Worm (Caenorhabditis elegans): ENCODE results near the gene daf-36.

daf-36 gene

ce11 chrV:10252682-10253081 is 27.2 kb upstream of the daf-36 start:
- TF ChIP-seq nhr-12 (tag; optimal IDR thresholded peaks at IDR 0.05), result no peak
- TF ChIP-seq tbx-8 (GFP tag; optimal IDR thresholded peaks at IDR 0.05), result no peak
- TF ChIP-seq sem-2 (GFP tag; optimal IDR thresholded peaks at IDR 0.05), result no peak
- no peak for TF ChIP-seq lin-32 (GFP tag; optimal IDR thresholded peaks at IDR 0.05)
- TF ChIP-seq ham-2 (GFP tag; optimal IDR thresholded peaks at IDR 0.05), result no peak
- no peak for TF ChIP-seq lsy-2 (tag; optimal IDR thresholded peaks at IDR 0.05)
- TF ChIP-seq nhr-28 (tag; optimal IDR thresholded peaks at IDR 0.05), result no peak
- no peak for TF ChIP-seq ces-1 (GFP tag; optimal IDR thresholded peaks at IDR 0.05)
- no peak for TF ChIP-seq M03D4.4 (tag; optimal IDR thresholded peaks at IDR 0.05)
- TF ChIP-seq nhr-237 (tag; optimal IDR thresholded peaks at IDR 0.05), result no peak
- TF ChIP-seq pha-4 (tag; optimal IDR thresholded peaks at IDR 0.05), result no peak
- no peak for TF ChIP-seq cnd-1 (tag; optimal IDR thresholded peaks at IDR 0.05)
- no peak for TF ChIP-seq hlh-1 (tag; optimal IDR thresholded peaks at IDR 0.05)
- TF ChIP-seq lin-13 (tag; optimal IDR thresholded peaks at IDR 0.05), result no peak
- no peak for TF ChIP-seq mls-2 (tag; optimal IDR thresholded peaks at IDR 0.05)
- no peak for TF ChIP-seq nhr-76 (tag; optimal IDR thresholded peaks at IDR 0.05)
- TF ChIP-seq ceh-83 (GFP tag; optimal IDR thresholded peaks at IDR 0.05), result no peak

- TF ChIP-seq unc-120 (tag; optimal IDR thresholded peaks at IDR 0.05; ENCODE audit: poor library complexity, severe bottlenecking), result no peak
- no peak for TF ChIP-seq nhr-2 (tag; optimal IDR thresholded peaks at IDR 0.05)
- TF ChIP-seq lin-13 (tag; optimal IDR thresholded peaks at IDR 0.05), result no peak
- TF ChIP-seq drap-1 (GFP tag; optimal IDR thresholded peaks at IDR 0.05), result no peak
- TF ChIP-seq mep-1 (tag; optimal IDR thresholded peaks at IDR 0.05), result no peak
- TF ChIP-seq ceh-43 (GFP tag; optimal IDR thresholded peaks at IDR 0.05), result no peak
- TF ChIP-seq elt-3 (tag; optimal IDR thresholded peaks at IDR 0.05), result no peak
- no peak for TF ChIP-seq bed-3 (GFP tag; optimal IDR thresholded peaks at IDR 0.05)
- TF ChIP-seq tbx-8 (GFP tag; optimal IDR thresholded peaks at IDR 0.05), result no peak
- no peak for TF ChIP-seq nhr-12 (tag; optimal IDR thresholded peaks at IDR 0.05)
These were observed 24.0 kb upstream of the daf-36 start for ce11 chrV:10249515-10249914.

ce11 chrV:10248255-10248979 is 22.9 kb upstream of the daf-36 start, which contains the start of gene akt-1:
Gene akt-1 (plus strand): TSS chrV:10248905.
- TF ChIP-seq elt-3 (tag; optimal IDR thresholded peaks at IDR 0.05), result no peak
- TF ChIP-seq nhr-237 (tag; optimal IDR thresholded peaks at IDR 0.05), result no peak
- no peak for TF ChIP-seq elt-1 (tag; optimal IDR thresholded peaks at IDR 0.05; ENCODE audit: borderline replicate concordance, insufficient read depth)
- TF ChIP-seq sptf-1 (tag; optimal IDR thresholded peaks at IDR 0.05), result no peak
- TF ChIP-seq ceh-43 (GFP tag; optimal IDR thresholded peaks at IDR 0.05), result no peak
- TF ChIP-seq unc-39 (tag; optimal IDR thresholded peaks at IDR 0.05), result no peak
- TF ChIP-seq ham-2 (GFP tag; optimal IDR thresholded peaks at IDR 0.05), result no peak
- TF ChIP-seq mls-2 (tag; optimal IDR thresholded peaks at IDR 0.05), result no peak
- TF ChIP-seq nhr-12 (tag; optimal IDR thresholded peaks at IDR 0.05), result no peak
- TF ChIP-seq flh-1 (GFP tag; optimal IDR thresholded peaks at IDR 0.05), result no peak
- no peak for TF ChIP-seq mab-5 (tag; optimal IDR thresholded peaks at IDR 0.05)
- TF ChIP-seq blmp-1 (tag; optimal IDR thresholded peaks at IDR 0.05), result no peak
- TF ChIP-seq tbx-8 (GFP tag; optimal IDR thresholded peaks at IDR 0.05), result no peak
- TF ChIP-seq sem-2 (GFP tag; optimal IDR thresholded peaks at IDR 0.05), result no peak
- TF ChIP-seq mep-1 (tag; optimal IDR thresholded peaks at IDR 0.05), result no peak
- no peak for TF ChIP-seq nhr-2 (tag; optimal IDR thresholded peaks at IDR 0.05)
- no peak for TF ChIP-seq nhr-28 (tag; optimal IDR thresholded peaks at IDR 0.05)
- no peak for TF ChIP-seq ces-1 (GFP tag; optimal IDR thresholded peaks at IDR 0.05)

- no peak for TF ChIP-seq nhr-12 (tag; optimal IDR thresholded peaks at IDR 0.05)
- no peak for TF ChIP-seq nhr-76 (tag; optimal IDR thresholded peaks at IDR 0.05)
- TF ChIP-seq cnd-1 (tag; optimal IDR thresholded peaks at IDR 0.05), result no peak
- no peak for TF ChIP-seq hlh-1 (tag; optimal IDR thresholded peaks at IDR 0.05)
- TF ChIP-seq M03D4.4 (tag; optimal IDR thresholded peaks at IDR 0.05), result no peak
- TF ChIP-seq nhr-2 (tag; optimal IDR thresholded peaks at IDR 0.05), result no peak
- no peak for TF ChIP-seq unc-62 (GFP tag; optimal IDR thresholded peaks at IDR 0.05)
- TF ChIP-seq bed-3 (GFP tag; optimal IDR thresholded peaks at IDR 0.05), result no peak
- no peak for TF ChIP-seq ceh-43 (GFP tag; optimal IDR thresholded peaks at IDR 0.05)
- no peak for TF ChIP-seq ces-1 (GFP tag; optimal IDR thresholded peaks at IDR 0.05)
- TF ChIP-seq mep-1 (tag; optimal IDR thresholded peaks at IDR 0.05), result no peak
- no peak for TF ChIP-seq lsy-2 (tag; optimal IDR thresholded peaks at IDR 0.05)
- TF ChIP-seq unc-120 (tag; optimal IDR thresholded peaks at IDR 0.05; ENCODE audit: poor library complexity, severe bottlenecking), result no peak
- TF ChIP-seq blmp-1 (tag; optimal IDR thresholded peaks at IDR 0.05), result no peak
- TF ChIP-seq elt-1 (tag; optimal IDR thresholded peaks at IDR 0.05; ENCODE audit: borderline replicate concordance, insufficient read depth), result no peak
- no peak for TF ChIP-seq ham-2 (GFP tag; optimal IDR thresholded peaks at IDR 0.05)
- no peak for TF ChIP-seq unc-39 (tag; optimal IDR thresholded peaks at IDR 0.05)
- no peak for TF ChIP-seq snpc-4 (tag; optimal IDR thresholded peaks at IDR 0.05)
- no peak for TF ChIP-seq nhr-28 (tag; optimal IDR thresholded peaks at IDR 0.05)
These were observed 22.2 kb upstream of the daf-36 start for ce11 chrV:10247673-10248239.

Measured in whole organism, mixed stage, embryonic.